Fruit fly (Drosophila melanogaster): ENCODE data around the gene CG45690.

dm6 chr2L:10703281-10703680, 45.2 kb downstream of the CG45690 start, which contains the start of gene CG6415:
- TF ChIP-seq CTCF (optimal IDR thresholded peaks at IDR 0.05), result no peak
- TF ChIP-seq CG8478 (optimal IDR thresholded peaks at IDR 0.05), result no peak

Data from S2 (cell line).